Fruit fly (Drosophila melanogaster) whole organism, pupa: ENCODE measurements around the gene CG5342.

Experiments
- CG10348 ChIP-seq: fragments of 200-800 bp; sonication (Bioruptor generic); IDR thresholded peaks from 2 replicates; pipeline ENCODE4 v1.3.6; 2022; ENCODE audit warnings: missing biosample characterization, missing genetic modification characterization
- CG12605 ChIP-seq: fragments of 200-800 bp; sonication (Bioruptor generic); IDR thresholded peaks from 2 replicates; pipeline ENCODE4 v1.3.6; 2022; ENCODE audit warnings: missing biosample characterization, missing genetic modification characterization
- CG13204 ChIP-seq: fragments of 200-800 bp; sonication (Bioruptor generic); optimal IDR thresholded peaks from 2 replicates; lab custom pipeline; 2018; ENCODE audit warnings: missing biosample characterization, mild to moderate bottlenecking, missing genetic modification characterization, moderate library complexity
- CG14655 ChIP-seq: fragments of 200-800 bp; sonication (Bioruptor generic); optimal IDR thresholded peaks from 3 replicates; lab custom pipeline; 2017; ENCODE audit warnings: mild to moderate bottlenecking, missing biosample characterization, missing genetic modification reagents, missing genetic modification characterization
- CG15710 ChIP-seq: fragments of 200-800 bp; sonication (Bioruptor generic); optimal IDR thresholded peaks from 2 replicates; lab custom pipeline; 2018; ENCODE audit warnings: missing biosample characterization, mild to moderate bottlenecking, missing genetic modification characterization, moderate library complexity
- CG17806 ChIP-seq: fragments of 200-800 bp; sonication (Bioruptor generic); optimal IDR thresholded peaks from 2 replicates; lab custom pipeline; 2018; ENCODE audit warnings: missing biosample characterization, mild to moderate bottlenecking, missing genetic modification characterization, moderate library complexity
- CG32121 ChIP-seq: fragments of 200-800 bp; sonication (Bioruptor generic); IDR thresholded peaks from 2 replicates; pipeline ENCODE4 v1.3.6; 2022; ENCODE audit warnings: missing biosample characterization, missing genetic modification characterization
- CG34367 ChIP-seq: fragments of 200-800 bp; sonication (Bioruptor generic); optimal IDR thresholded peaks from 2 replicates; lab custom pipeline; 2018; ENCODE audit warnings: missing biosample characterization, mild to moderate bottlenecking, missing genetic modification characterization
- CG4496 ChIP-seq: fragments of 200-800 bp; sonication (Bioruptor generic); IDR thresholded peaks from 3 replicates; pipeline ENCODE4 v1.3.6; 2022; ENCODE audit warnings: missing biosample characterization, missing genetic modification characterization
- CG8159 ChIP-seq: fragments of 200-800 bp; sonication (Bioruptor generic); optimal IDR thresholded peaks from 3 replicates; lab custom pipeline; 2018; ENCODE audit warnings: missing biosample characterization, mild to moderate bottlenecking, missing genetic modification characterization, moderate library complexity
- CG8301 ChIP-seq: fragments of 200-800 bp; sonication (Bioruptor generic); optimal IDR thresholded peaks from 2 replicates; lab custom pipeline; 2018; ENCODE audit warnings: missing biosample characterization, mild to moderate bottlenecking, missing genetic modification characterization
- CG9948 ChIP-seq: fragments of 200-800 bp; sonication (Bioruptor generic); optimal IDR thresholded peaks from 2 replicates; lab custom pipeline; 2018; ENCODE audit warnings: missing biosample characterization, mild to moderate bottlenecking, missing genetic modification characterization, moderate library complexity
- D1 ChIP-seq: fragments of 200-800 bp; sonication (Bioruptor generic); optimal IDR thresholded peaks from 2 replicates; lab custom pipeline; 2018; ENCODE audit warnings: missing biosample characterization, mild to moderate bottlenecking, missing genetic modification characterization, moderate library complexity
- EcR ChIP-seq: fragments of 200-800 bp; sonication (Bioruptor generic); optimal IDR thresholded peaks from 3 replicates; lab custom pipeline; 2019; ENCODE audit warnings: missing biosample characterization, missing genetic modification characterization, mild to moderate bottlenecking, moderate library complexity, missing genetic modification reagents
- Ets98B ChIP-seq: fragments of 200-800 bp; sonication (Bioruptor generic); IDR thresholded peaks from 2 replicates; pipeline ENCODE4 v1.3.6; 2022; ENCODE audit warnings: missing biosample characterization, missing genetic modification characterization
- Pif1A ChIP-seq: fragments of 200-800 bp; sonication (Bioruptor generic); optimal IDR thresholded peaks from 3 replicates; lab custom pipeline; 2016; ENCODE audit warnings: missing biosample characterization, missing genetic modification characterization
- Pif1B ChIP-seq: fragments of 200-800 bp; sonication (Bioruptor generic); optimal IDR thresholded peaks from 3 replicates; lab custom pipeline; 2016; ENCODE audit warnings: missing biosample characterization, missing genetic modification characterization
- Snoo ChIP-seq: fragments of 200-800 bp; sonication (Bioruptor generic); optimal IDR thresholded peaks from 3 replicates; lab custom pipeline; 2017; ENCODE audit warnings: missing biosample characterization, mild to moderate bottlenecking, missing genetic modification characterization, inconsistent platforms
- fd96Ca ChIP-seq: fragments of 200-800 bp; sonication (Bioruptor generic); IDR thresholded peaks from 3 replicates; pipeline ENCODE4 v1.3.6; 2022; ENCODE audit warnings: missing biosample characterization, missing genetic modification characterization
- gl ChIP-seq: fragments of 200-800 bp; sonication (Bioruptor generic); optimal IDR thresholded peaks from 2 replicates; lab custom pipeline; 2018; ENCODE audit warnings: missing biosample characterization, mild to moderate bottlenecking, missing genetic modification characterization
- rn ChIP-seq: fragments of 200-800 bp; sonication (Bioruptor generic); IDR thresholded peaks from 2 replicates; pipeline ENCODE4 v1.3.6; 2022; ENCODE audit warnings: missing biosample characterization, missing genetic modification characterization

CG5342 gene

DNA sequence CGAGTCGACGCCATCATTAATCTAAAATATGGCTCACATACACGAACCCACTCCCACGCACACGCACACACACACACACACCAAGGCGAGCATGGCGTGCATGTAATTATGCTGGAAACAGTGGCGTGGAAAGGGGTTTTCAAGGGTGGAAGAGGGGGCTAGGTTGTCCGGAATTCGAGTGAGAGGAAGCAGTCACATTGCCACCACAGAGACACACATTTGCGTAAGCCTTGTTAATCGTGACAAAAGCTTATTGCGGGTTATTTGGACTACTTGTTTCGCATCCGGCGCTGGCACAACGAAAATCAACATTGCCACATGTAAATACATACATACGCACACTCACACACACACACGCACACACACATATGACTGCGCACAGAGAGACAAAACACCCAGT, 23.6 kb upstream of the CG5342 start:
- TF ChIP-seq CG10348 (GFP tag; lab: Robert Waterston, UW) (no peak), CG13204 (no peak), Ets98B (GFP tag; lab: Robert Waterston, UW) (no peak)

dm6 chr3R:11557492-11557965, 21.1 kb upstream of the CG5342 start, which contains the start of gene CG10898:
CG10898 (plus strand) TSS chr3R:11557776.
- TF ChIP-seq EcR (GFP tag; lab: Kevin White, UChicago) (no peak), rn (GFP tag; lab: Robert Waterston, UW) (peak; percentile 75), CG8301 (tag; lab: Kevin White, UChicago) (peak; percentile 61), CG14655 (GFP tag; lab: Kevin White, UChicago) (peak; percentile 71), Pif1B (GFP tag; lab: Kevin White, UChicago) (peak; percentile 43), CG10348 (GFP tag; lab: Robert Waterston, UW) (peak; percentile 38; the same call in 1 of the 2 replicates), fd96Ca (GFP tag; lab: Robert Waterston, UW) (peak; percentile 75), CG15710 (peak; percentile 66), CG34367 (tag; lab: Kevin White, UChicago) (peak; percentile 58), Snoo (tag; lab: Kevin White, UChicago) (peak; percentile 56), gl (no peak), CG32121 (GFP tag; lab: Robert Waterston, UW) (peak; percentile 76), CG8159 (tag; lab: Kevin White, UChicago) (peak; percentile 68), CG4496 (peak; percentile 92), CG9948 (peak; percentile 66), D1 (tag; lab: Kevin White, UChicago) (peak; percentile 51), Ets98B (GFP tag; lab: Robert Waterston, UW) (peak; percentile 83), CG12605 (GFP tag; lab: Robert Waterston, UW) (peak; percentile 81), CG17806 (tag; lab: Kevin White, UChicago) (peak; percentile 68), Pif1A (GFP tag; lab: Kevin White, UChicago) (peak; percentile 71), CG13204 (no peak)
- TF ChIP-seq, all 21 proteins: peak for 18

- TF ChIP-seq CG17806 (tag; lab: Kevin White, UChicago) (no peak), CG8159 (tag; lab: Kevin White, UChicago) (no peak)
Measured at dm6 chr3R:11561648-11562047, 17.0 kb upstream of the CG5342 start.

- TF ChIP-seq CG17806 (tag; lab: Kevin White, UChicago), result peak; percentile 93
- TF ChIP-seq rn (GFP tag; lab: Robert Waterston, UW), result peak; percentile 77
- peak; percentile 94 for TF ChIP-seq CG14655 (GFP tag; lab: Kevin White, UChicago)
- TF ChIP-seq CG32121 (GFP tag; lab: Robert Waterston, UW), result peak; percentile 96
- TF ChIP-seq CG15710, result peak; percentile 91
- peak; percentile 85 for TF ChIP-seq gl
- peak; percentile 94 for TF ChIP-seq Pif1B (GFP tag; lab: Kevin White, UChicago)
- peak; percentile 13 for TF ChIP-seq EcR (GFP tag; lab: Kevin White, UChicago)
- peak; percentile 94 for TF ChIP-seq D1 (tag; lab: Kevin White, UChicago)
- peak; percentile 98 for TF ChIP-seq Pif1A (GFP tag; lab: Kevin White, UChicago)
- TF ChIP-seq CG34367 (tag; lab: Kevin White, UChicago), result peak; percentile 90
- TF ChIP-seq CG4496, result peak; percentile 98
- TF ChIP-seq CG8301 (tag; lab: Kevin White, UChicago), result peak; percentile 94
- TF ChIP-seq fd96Ca (GFP tag; lab: Robert Waterston, UW), result peak; percentile 98
- peak; percentile 80 for TF ChIP-seq CG13204
- peak; percentile 66 for TF ChIP-seq CG10348 (GFP tag; lab: Robert Waterston, UW)
- peak; percentile 90 for TF ChIP-seq CG12605 (GFP tag; lab: Robert Waterston, UW)
- TF ChIP-seq CG9948, result peak; percentile 89
- TF ChIP-seq CG8159 (tag; lab: Kevin White, UChicago), result peak; percentile 97
- TF ChIP-seq Snoo (tag; lab: Kevin White, UChicago), result peak; percentile 96
- TF ChIP-seq Ets98B (GFP tag; lab: Robert Waterston, UW), result peak; percentile 97
Measured at dm6 chr3R:11562326-11563109, 16.1 kb upstream of the CG5342 start.

DNA sequence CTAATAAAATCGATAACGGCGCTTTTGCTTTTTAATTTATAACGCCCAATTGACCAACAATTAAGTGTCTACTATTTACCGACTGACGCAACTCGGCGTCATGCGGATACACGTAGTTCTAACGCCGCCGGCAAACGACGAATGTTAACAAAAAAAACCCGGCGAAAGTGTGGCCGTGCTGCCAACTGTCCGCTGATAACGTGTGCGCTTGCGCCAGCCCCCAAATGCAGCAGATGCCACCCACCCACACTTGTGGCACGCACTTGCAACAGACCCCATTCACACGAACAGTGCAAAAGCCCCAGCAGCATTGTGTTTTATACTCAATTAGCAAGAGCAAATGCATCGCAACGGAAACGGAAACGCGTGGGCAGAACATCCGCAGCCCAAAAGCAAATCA, 15.5 kb upstream of the CG5342 start:
- TF ChIP-seq CG12605 (GFP tag; lab: Robert Waterston, UW) (peak; percentile 14; the same call in 1 of the 2 replicates), Pif1B (GFP tag; lab: Kevin White, UChicago) (no peak)

DNA sequence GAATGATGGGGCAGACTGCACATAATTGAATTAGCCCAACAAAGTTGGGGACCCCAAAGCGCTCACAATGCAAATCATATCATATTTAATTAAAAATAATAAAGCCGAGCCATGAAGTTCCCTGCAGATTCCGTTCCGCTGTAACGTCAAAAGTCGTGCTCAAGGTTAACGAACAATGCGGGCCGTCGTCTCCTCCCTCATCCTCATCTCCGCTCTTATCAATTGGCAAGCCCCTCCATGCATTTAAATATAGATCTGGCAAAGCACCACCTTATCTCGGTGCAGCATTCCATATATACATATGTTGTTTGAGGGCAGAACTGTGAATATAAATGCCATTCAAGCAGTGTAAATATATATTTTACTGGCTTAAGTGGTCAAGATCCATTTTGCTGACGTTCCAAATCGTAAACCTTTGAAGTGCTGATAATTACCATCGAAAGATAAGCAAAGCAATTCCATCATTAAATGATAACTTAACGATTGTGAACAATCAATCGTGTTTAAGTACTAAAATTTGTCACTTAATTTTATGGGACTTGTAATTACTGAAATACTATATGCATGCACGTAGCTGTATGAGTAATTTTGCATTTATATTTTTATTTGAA, 13.7 kb upstream of the CG5342 start:
- TF ChIP-seq EcR (GFP tag; lab: Kevin White, UChicago) (peak; percentile 84), CG9948 (no peak), CG34367 (tag; lab: Kevin White, UChicago) (no peak)
